Worm (Caenorhabditis elegans) whole organism, L4 larva: Measurements from ENCODE around the gene T11F9.14.

Experiments
- ZK546.5 ChIP-seq, 2 experiments: sonication (generic microtip); optimal IDR thresholded peaks; 2 replicates each; lab custom pipeline; 2017; ENCODE audit warnings: missing biosample characterization in 2 of 2, missing genetic modification characterization in 2 of 2
- aha-1 ChIP-seq: fragments of 150-350 bp; peaks from one replicate; lab custom pipeline; 2014; ENCODE audit warnings: missing biosample characterization, missing genetic modification characterization
- ceh-44 ChIP-seq: fragments of 200-800 bp; sonication (Bioruptor generic); IDR thresholded peaks from 2 replicates; pipeline ENCODE4 v1.3.6; 2022; ENCODE audit warnings: missing genetic modification reagents, missing genetic modification characterization, missing compliant biosample characterization
- fkh-10 ChIP-seq: fragments of 150-350 bp; optimal IDR thresholded peaks from 2 replicates; lab custom pipeline; 2014; ENCODE audit warnings: missing biosample characterization, missing genetic modification reagents, missing genetic modification characterization
- mes-2 ChIP-seq: sonication (generic microtip); optimal IDR thresholded peaks from 2 replicates; lab custom pipeline; 2016; ENCODE audit warnings: missing genotype, mild to moderate bottlenecking, missing genetic modification characterization, missing compliant biosample characterization; ENCODE audit not compliant: poor library complexity, severe bottlenecking
- unc-62 ChIP-seq, 3 experiments: fragments of 150-350 bp in 1 of 3; sonication (generic microtip); optimal IDR thresholded peaks in 2 of 3; peaks in 1 of 3; 1 replicate in 1 of 3; 2 replicates in 2 of 3; lab custom pipeline; 2014 to 2017; ENCODE audit warnings: missing biosample characterization in 3 of 3, missing genetic modification characterization in 3 of 3, missing genetic modification reagents in 3 of 3, missing genotype in 1 of 3

Gene T11F9.14

ce11 chrV:11436407-11436806 lies 44.2 kb downstream of the T11F9.14 start:
- TF ChIP-seq ceh-44 (no peak), aha-1 (tag; lab: Kevin White, UChicago) (peak; percentile 80)

- no peak for TF ChIP-seq ZK546.5 (tag; optimal IDR thresholded peaks at IDR 0.05; lab: Kevin White, UChicago)
- TF ChIP-seq unc-62 (GFP tag; optimal IDR thresholded peaks at IDR 0.05 in 1 of 2; lab: Kevin White, UChicago) = peak in 1 of 2 experiments; percentile 91
- TF ChIP-seq unc-62 (tag; optimal IDR thresholded peaks at IDR 0.05; lab: Kevin White, UChicago) = no peak
These were observed 45.4 kb downstream of the T11F9.14 start for ce11 chrV:11435242-11435641.

ce11 chrV:11430823-11431222 lies 49.8 kb downstream of the T11F9.14 start:
- TF ChIP-seq mes-2 (tag; lab: Kevin White, UChicago) = no peak
- TF ChIP-seq fkh-10 (GFP tag; lab: Kevin White, UChicago) = peak; percentile 17
